Worm (Caenorhabditis elegans): ENCODE measurements around the gene F44E7.5.

Gene F44E7.5

ce11 chrV:5785372-5785771, 4.7 kb upstream of the F44E7.5 start, which contains the start of gene F44E7.7:
Gene F44E7.7, minus strand, starts transcription at chrV:5785472.
- TF ChIP-seq hmg-4 (GFP tag; optimal IDR thresholded peaks at IDR 0.05) (no peak), ama-1 (optimal IDR thresholded peaks at IDR 0.05) (no peak)

- no peak for TF ChIP-seq tra-4 (tag; optimal IDR thresholded peaks at IDR 0.05)
- no peak for TF ChIP-seq aly-1 (tag; optimal IDR thresholded peaks at IDR 0.05)
- TF ChIP-seq ceh-36 (tag; optimal IDR thresholded peaks at IDR 0.05), result no peak
- no peak for TF ChIP-seq flt-1 (GFP tag; IDR thresholded peaks at IDR 0.05)
- no peak for TF ChIP-seq hmbx-1 (tag; optimal IDR thresholded peaks at IDR 0.05)
- TF ChIP-seq sea-1 (GFP tag; conservative IDR thresholded peaks at IDR 0.05), result no peak
- TF ChIP-seq ama-1 (optimal IDR thresholded peaks at IDR 0.05), result no peak
- no peak for TF ChIP-seq tbx-11 (GFP tag; IDR thresholded peaks at IDR 0.05)
- no peak for TF ChIP-seq hnd-1 (tag; optimal IDR thresholded peaks at IDR 0.05)
Measured at ce11 chrV:5782687-5783086, 2.0 kb upstream of the F44E7.5 start, which contains the start of gene fbxa-183. Gene fbxa-183, minus strand, starts transcription at chrV:5782787.

ce11 chrV:5779984-5780383, 738 bp downstream of the F44E7.5 start:
- TF ChIP-seq aly-1 (tag; optimal IDR thresholded peaks at IDR 0.05), result no peak
- no peak for TF ChIP-seq scrt-1 (GFP tag; IDR thresholded peaks at IDR 0.05)

- TF ChIP-seq sea-1 (GFP tag; conservative IDR thresholded peaks at IDR 0.05) (peak; percentile 61; the same call in 1 of the 2 replicates), pes-1 (GFP tag; IDR thresholded peaks at IDR 0.05) (peak; percentile 73)
Measured at ce11 chrV:5778216-5778615, 2.5 kb downstream of the F44E7.5 start.

ce11 chrV:5776941-5777340, 3.8 kb downstream of the F44E7.5 start, which contains the start of gene F44E7.4:
Gene F44E7.4, minus strand, starts transcription at chrV:5776953.
- TF ChIP-seq sea-1 (GFP tag; conservative IDR thresholded peaks at IDR 0.05), result peak; percentile 84
- TF ChIP-seq flt-1 (GFP tag; IDR thresholded peaks at IDR 0.05), result peak; percentile 77
- TF ChIP-seq tbx-37 (GFP tag; conservative IDR thresholded peaks at IDR 0.05), result peak; percentile 73
- TF ChIP-seq scrt-1 (GFP tag; IDR thresholded peaks at IDR 0.05), result peak; percentile 82
- TF ChIP-seq tbx-11 (GFP tag; IDR thresholded peaks at IDR 0.05), result peak; percentile 82
- peak; percentile 87 for TF ChIP-seq pes-1 (GFP tag; IDR thresholded peaks at IDR 0.05)

ce11 chrV:5774137-5774536, 6.6 kb downstream of the F44E7.5 start:
- no peak for TF ChIP-seq pes-1 (GFP tag; IDR thresholded peaks at IDR 0.05)
- no peak for TF ChIP-seq hnd-1 (tag; optimal IDR thresholded peaks at IDR 0.05)
- TF ChIP-seq aly-1 (tag; optimal IDR thresholded peaks at IDR 0.05), result no peak
- TF ChIP-seq tra-4 (tag; optimal IDR thresholded peaks at IDR 0.05), result no peak
- TF ChIP-seq F13C5.2 (tag; optimal IDR thresholded peaks at IDR 0.05), result no peak
- TF ChIP-seq hmbx-1 (tag; optimal IDR thresholded peaks at IDR 0.05), result no peak
- TF ChIP-seq scrt-1 (GFP tag; IDR thresholded peaks at IDR 0.05), result no peak
- no peak for TF ChIP-seq B0310.2 (tag; optimal IDR thresholded peaks at IDR 0.05)
- no peak for TF ChIP-seq ama-1 (optimal IDR thresholded peaks at IDR 0.05)

- TF ChIP-seq ceh-36 (tag; optimal IDR thresholded peaks at IDR 0.05), result no peak
- TF ChIP-seq tra-4 (tag; optimal IDR thresholded peaks at IDR 0.05), result no peak
- TF ChIP-seq sea-1 (GFP tag; conservative IDR thresholded peaks at IDR 0.05), result no peak
- no peak for TF ChIP-seq ets-7 (tag; optimal IDR thresholded peaks at IDR 0.05)
- no peak for TF ChIP-seq aly-1 (tag; optimal IDR thresholded peaks at IDR 0.05)
- no peak for TF ChIP-seq tbx-37 (GFP tag; conservative IDR thresholded peaks at IDR 0.05)
- TF ChIP-seq F13C5.2 (tag; optimal IDR thresholded peaks at IDR 0.05), result no peak
- no peak for TF ChIP-seq hmbx-1 (tag; optimal IDR thresholded peaks at IDR 0.05)
- no peak for TF ChIP-seq ceh-13 (GFP tag; optimal IDR thresholded peaks at IDR 0.05)
- no peak for TF ChIP-seq pes-1 (GFP tag; IDR thresholded peaks at IDR 0.05)
- no peak for TF ChIP-seq hmg-4 (GFP tag; optimal IDR thresholded peaks at IDR 0.05)
Measured at ce11 chrV:5772503-5772902, 8.2 kb downstream of the F44E7.5 start.

ce11 chrV:5771627-5772026, 9.1 kb downstream of the F44E7.5 start, which contains the start of gene F44E7.3:
Gene F44E7.3, plus strand, starts transcription at chrV:5771945.
- TF ChIP-seq hmg-4 (GFP tag; optimal IDR thresholded peaks at IDR 0.05) (no peak), ets-7 (tag; optimal IDR thresholded peaks at IDR 0.05) (no peak), hnd-1 (tag; optimal IDR thresholded peaks at IDR 0.05) (no peak), aly-1 (tag; optimal IDR thresholded peaks at IDR 0.05) (no peak), sea-1 (GFP tag; conservative IDR thresholded peaks at IDR 0.05) (no peak), hmbx-1 (tag; optimal IDR thresholded peaks at IDR 0.05) (no peak), scrt-1 (GFP tag; IDR thresholded peaks at IDR 0.05) (no peak), B0310.2 (tag; optimal IDR thresholded peaks at IDR 0.05) (no peak), tbx-11 (GFP tag; IDR thresholded peaks at IDR 0.05) (no peak), tbx-37 (GFP tag; conservative IDR thresholded peaks at IDR 0.05) (no peak)

ce11 chrV:5769999-5770398, 10.7 kb downstream of the F44E7.5 start:
- TF ChIP-seq tbx-11 (GFP tag; IDR thresholded peaks at IDR 0.05), result no peak
- TF ChIP-seq sea-1 (GFP tag; conservative IDR thresholded peaks at IDR 0.05), result no peak
- TF ChIP-seq hmg-4 (GFP tag; optimal IDR thresholded peaks at IDR 0.05), result no peak
- TF ChIP-seq ama-1 (optimal IDR thresholded peaks at IDR 0.05), result no peak
- no peak for TF ChIP-seq pes-1 (GFP tag; IDR thresholded peaks at IDR 0.05)
- no peak for TF ChIP-seq ceh-13 (GFP tag; optimal IDR thresholded peaks at IDR 0.05)
- TF ChIP-seq ets-7 (tag; optimal IDR thresholded peaks at IDR 0.05), result no peak
- no peak for TF ChIP-seq hmbx-1 (tag; optimal IDR thresholded peaks at IDR 0.05)
- no peak for TF ChIP-seq ceh-36 (tag; optimal IDR thresholded peaks at IDR 0.05)
- no peak for TF ChIP-seq aly-1 (tag; optimal IDR thresholded peaks at IDR 0.05)
- TF ChIP-seq F13C5.2 (tag; optimal IDR thresholded peaks at IDR 0.05), result no peak
- no peak for TF ChIP-seq scrt-1 (GFP tag; IDR thresholded peaks at IDR 0.05)
- TF ChIP-seq hnd-1 (tag; optimal IDR thresholded peaks at IDR 0.05), result no peak
- no peak for TF ChIP-seq tra-4 (tag; optimal IDR thresholded peaks at IDR 0.05)
- TF ChIP-seq B0310.2 (tag; optimal IDR thresholded peaks at IDR 0.05), result no peak
- TF ChIP-seq flt-1 (GFP tag; IDR thresholded peaks at IDR 0.05), result no peak
- TF ChIP-seq tbx-37 (GFP tag; conservative IDR thresholded peaks at IDR 0.05), result no peak

All from whole organism, early embryonic.